Worm (Caenorhabditis elegans): ENCODE data around the gene F14B8.4.

The F14B8.4 gene

DNA sequence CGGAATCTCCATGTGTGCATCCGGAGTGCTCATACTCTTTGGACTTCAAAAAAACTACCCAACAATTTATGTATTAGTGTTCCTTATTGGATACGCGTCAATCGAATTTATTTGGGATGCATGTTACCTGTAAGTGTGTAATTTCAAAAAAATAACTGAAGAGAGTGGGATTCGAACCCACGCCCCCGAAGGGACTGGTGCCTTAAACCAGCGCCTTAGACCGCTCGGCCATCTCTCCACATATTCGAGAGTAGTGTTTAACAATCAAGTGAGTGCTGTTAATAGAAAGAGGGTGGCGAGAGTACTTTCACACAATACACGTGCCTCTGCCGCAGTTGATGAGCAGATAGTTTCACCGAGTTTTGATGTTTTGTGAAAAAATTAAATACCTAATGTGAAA lies 3.2 kb upstream of the F14B8.4 start:
- peak; percentile 73 for TF ChIP-seq unc-3 (GFP tag; conservative IDR thresholded peaks at IDR 0.05)
- TF ChIP-seq unc-3 (tag; optimal IDR thresholded peaks at IDR 0.05) = peak; percentile 60
- peak; percentile 46 for TF ChIP-seq ceh-48 (tag; optimal IDR thresholded peaks at IDR 0.05)
- TF ChIP-seq fkh-10 (GFP tag; optimal IDR thresholded peaks at IDR 0.05) = no peak
- peak; percentile 39 for TF ChIP-seq ceh-2 (tag; optimal IDR thresholded peaks at IDR 0.05)
- TF ChIP-seq Y22D7AL.16 (tag; optimal IDR thresholded peaks at IDR 0.05) = peak; percentile 48
- TF ChIP-seq pat-9 (tag; optimal IDR thresholded peaks at IDR 0.05) = peak; percentile 68
- TF ChIP-seq ceh-19 (GFP tag; optimal IDR thresholded peaks at IDR 0.05) = peak; percentile 62
- TF ChIP-seq C38D4.7 (GFP tag; optimal IDR thresholded peaks at IDR 0.05) = peak; percentile 58
- TF ChIP-seq pros-1 (tag; optimal IDR thresholded peaks at IDR 0.05) = no peak
- peak; percentile 25 for TF ChIP-seq pag-3 (tag; optimal IDR thresholded peaks at IDR 0.05; ENCODE audit: borderline replicate concordance)
- peak; percentile 77 for TF ChIP-seq elt-2 (tag; optimal IDR thresholded peaks at IDR 0.05)
- peak; percentile 64 for TF ChIP-seq sdc-2 (tag; optimal IDR thresholded peaks at IDR 0.05)
- peak; percentile 37 for TF ChIP-seq unc-86 (tag; optimal IDR thresholded peaks at IDR 0.05)
- no peak for TF ChIP-seq odd-2 (tag; optimal IDR thresholded peaks at IDR 0.05)
- peak; percentile 63 for TF ChIP-seq lin-11 (tag; optimal IDR thresholded peaks at IDR 0.05)
- peak; percentile 55 for TF ChIP-seq pha-2 (tag; optimal IDR thresholded peaks at IDR 0.05)
- TF ChIP-seq fax-1 (tag; optimal IDR thresholded peaks at IDR 0.05) = peak; percentile 57
- TF ChIP-seq ref-2 (tag; optimal IDR thresholded peaks at IDR 0.05) = peak; percentile 41
- TF ChIP-seq ttx-3 (tag; optimal IDR thresholded peaks at IDR 0.05) = peak; percentile 50
- peak; percentile 63 for TF ChIP-seq tbx-2 (tag; optimal IDR thresholded peaks at IDR 0.05)
- no peak for TF ChIP-seq nhr-11 (tag; optimal IDR thresholded peaks at IDR 0.05)
- TF ChIP-seq nhr-232 (tag; optimal IDR thresholded peaks at IDR 0.05) = peak; percentile 50
- TF ChIP-seq rnt-1 (tag; optimal IDR thresholded peaks at IDR 0.05) = peak; percentile 47
- peak; percentile 40 for TF ChIP-seq tbx-7 (tag; optimal IDR thresholded peaks at IDR 0.05)
- no peak for TF ChIP-seq ahr-1 (tag; optimal IDR thresholded peaks at IDR 0.05)
- no peak for TF ChIP-seq ama-1 (optimal IDR thresholded peaks at IDR 0.05)
- TF ChIP-seq hlh-30 (tag; optimal IDR thresholded peaks at IDR 0.05; ENCODE audit: insufficient read depth) = no peak
- TF ChIP-seq F13H6.1 (tag; optimal IDR thresholded peaks at IDR 0.05) = no peak
- TF ChIP-seq lim-6 (tag; optimal IDR thresholded peaks at IDR 0.05) = no peak
- peak; percentile 33 for TF ChIP-seq hlh-15 (tag; optimal IDR thresholded peaks at IDR 0.05)
- TF ChIP-seq ceh-31 (tag; optimal IDR thresholded peaks at IDR 0.05) = peak; percentile 38
- peak; percentile 61 for TF ChIP-seq sox-4 (tag; optimal IDR thresholded peaks at IDR 0.05)
- peak; percentile 47 for TF ChIP-seq madf-2 (tag; optimal IDR thresholded peaks at IDR 0.05)
- peak; percentile 3 for TF ChIP-seq K02D7.2 (tag; optimal IDR thresholded peaks at IDR 0.05)
- TF ChIP-seq zip-5 (tag; optimal IDR thresholded peaks at IDR 0.05) = no peak
- no peak for TF ChIP-seq mec-3 (tag; optimal IDR thresholded peaks at IDR 0.05; ENCODE audit: borderline replicate concordance)
- TF ChIP-seq pqm-1 (tag; optimal IDR thresholded peaks at IDR 0.05) = peak; percentile 64
- TF ChIP-seq ceh-14 (tag; optimal IDR thresholded peaks at IDR 0.05) = peak; percentile 65
- no peak for TF ChIP-seq unc-42 (tag; optimal IDR thresholded peaks at IDR 0.05)
- TF ChIP-seq fkh-6 (tag; optimal IDR thresholded peaks at IDR 0.05) = peak; percentile 51
- TF ChIP-seq ceh-45 (GFP tag; IDR thresholded peaks at IDR 0.05) = 0 out of 2 replicates have a peak, but pooled peaks have one; percentile 56
- peak; percentile 26 for TF ChIP-seq hlh-8 (tag; optimal IDR thresholded peaks at IDR 0.05)
- peak; percentile 17 for TF ChIP-seq ets-4 (tag; optimal IDR thresholded peaks at IDR 0.05)
- peak; percentile 10 for TF ChIP-seq T23F11.4 (GFP tag; optimal IDR thresholded peaks at IDR 0.05)
- peak; percentile 71 for TF ChIP-seq ztf-16 (tag; optimal IDR thresholded peaks at IDR 0.05)
- TF ChIP-seq hlh-13 (GFP tag; optimal IDR thresholded peaks at IDR 0.05) = no peak
- no peak for TF ChIP-seq pax-1 (tag; optimal IDR thresholded peaks at IDR 0.05)
- peak; percentile 40 for TF ChIP-seq nfya-1 (tag; optimal IDR thresholded peaks at IDR 0.05)
- peak; percentile 79 for TF ChIP-seq hlh-6 (tag; optimal IDR thresholded peaks at IDR 0.05)
- TF ChIP-seq ceh-34 (tag; optimal IDR thresholded peaks at IDR 0.05) = peak; percentile 36
- TF ChIP-seq npax-4 (tag; optimal IDR thresholded peaks at IDR 0.05) = peak; percentile 38
- TF ChIP-seq eyg-1 (tag; optimal IDR thresholded peaks at IDR 0.05) = no peak
- no peak for TF ChIP-seq unc-55 (GFP tag; optimal IDR thresholded peaks at IDR 0.05)
